Fruit fly (Drosophila melanogaster): Measurements from ENCODE around the gene Argk1.

Gene Argk1

dm6 chr3L:9064976-9065761, 658 bp downstream of the Argk1 start:
- TF ChIP-seq Ets96B (tag; optimal IDR thresholded peaks at IDR 0.05): peak; percentile 4
- no peak for TF ChIP-seq ss (GFP tag; optimal IDR thresholded peaks at IDR 0.05)
- peak; percentile 23 for TF ChIP-seq CG3032 (tag; optimal IDR thresholded peaks at IDR 0.05)
- peak; percentile 73 for TF ChIP-seq Hr4 (GFP tag; optimal IDR thresholded peaks at IDR 0.05)
- peak; percentile 46 for TF ChIP-seq pdm3 (GFP tag; optimal IDR thresholded peaks at IDR 0.05)
- TF ChIP-seq fd85E (GFP tag; optimal IDR thresholded peaks at IDR 0.05): no peak
- peak; percentile 62 for TF ChIP-seq Gug (GFP tag; IDR thresholded peaks at IDR 0.05)
- no peak for TF ChIP-seq CG10669 (GFP tag; optimal IDR thresholded peaks at IDR 0.05)
- TF ChIP-seq Ets21C (GFP tag; optimal IDR thresholded peaks at IDR 0.05): no peak
- no peak for TF ChIP-seq vri (GFP tag; optimal IDR thresholded peaks at IDR 0.05)
- peak; percentile 47 for TF ChIP-seq CG4318 (GFP tag; optimal IDR thresholded peaks at IDR 0.05)
- peak; percentile 60 for TF ChIP-seq OdsH (GFP tag; optimal IDR thresholded peaks at IDR 0.05)
- TF ChIP-seq Eip93F (GFP tag; optimal IDR thresholded peaks at IDR 0.05): no peak
- TF ChIP-seq dsx (GFP tag; optimal IDR thresholded peaks at IDR 0.05; ENCODE audit: poor library complexity, severe bottlenecking): no peak
- TF ChIP-seq fkh (GFP tag; optimal IDR thresholded peaks at IDR 0.05): no peak
- TF ChIP-seq CG11902 (GFP tag; optimal IDR thresholded peaks at IDR 0.05): no peak
- TF ChIP-seq CG9139 (GFP tag; optimal IDR thresholded peaks at IDR 0.05): no peak
- TF ChIP-seq CG34406 (GFP tag; optimal IDR thresholded peaks at IDR 0.05): peak; percentile 20
- TF ChIP-seq salr (GFP tag; optimal IDR thresholded peaks at IDR 0.05): peak in 1 of 2 experiments; percentile 77
- TF ChIP-seq fd59A (GFP tag; optimal IDR thresholded peaks at IDR 0.05): no peak
- peak; percentile 39 for TF ChIP-seq CG3919 (GFP tag; optimal IDR thresholded peaks at IDR 0.05)
- TF ChIP-seq CG15336 (GFP tag; IDR thresholded peaks at IDR 0.05): peak; percentile 80
- peak; percentile 74; the same call in 1 of the 2 replicates for TF ChIP-seq CG11294 (GFP tag; IDR thresholded peaks at IDR 0.05)
- TF ChIP-seq net (GFP tag; optimal IDR thresholded peaks at IDR 0.05): peak; percentile 41
- peak; percentile 34 for TF ChIP-seq topi (GFP tag; optimal IDR thresholded peaks at IDR 0.05)
- peak; percentile 16 for TF ChIP-seq CG31627 (GFP tag; optimal IDR thresholded peaks at IDR 0.05)
- peak; percentile 61; the same call in 1 of the 3 replicates for TF ChIP-seq CG6163 (GFP tag; IDR thresholded peaks at IDR 0.05)
- TF ChIP-seq CG8319 (GFP tag; optimal IDR thresholded peaks at IDR 0.05): no peak
- peak; percentile 22 for TF ChIP-seq Hr39 (GFP tag; optimal IDR thresholded peaks at IDR 0.05)
- no peak for TF ChIP-seq CG11762 (GFP tag; optimal IDR thresholded peaks at IDR 0.05; ENCODE audit: insufficient read depth)
- peak; percentile 18 for TF ChIP-seq CG8632 (GFP tag; optimal IDR thresholded peaks at IDR 0.05)
- peak; percentile 80 for TF ChIP-seq CG8119 (GFP tag; IDR thresholded peaks at IDR 0.05)
- TF ChIP-seq CG32006 (GFP tag; optimal IDR thresholded peaks at IDR 0.05): peak; percentile 71
- TF ChIP-seq eg (GFP tag; IDR thresholded peaks at IDR 0.05): peak; percentile 79
- TF ChIP-seq CG6792 (GFP tag; optimal IDR thresholded peaks at IDR 0.05): peak; percentile 8
- no peak for TF ChIP-seq Sox102F (GFP tag; optimal IDR thresholded peaks at IDR 0.05)
- peak; percentile 43 for TF ChIP-seq Eip75B (GFP tag; optimal IDR thresholded peaks at IDR 0.05)
- TF ChIP-seq Blimp-1 (GFP tag; optimal IDR thresholded peaks at IDR 0.05): no peak
- no peak for TF ChIP-seq spab (GFP tag; optimal IDR thresholded peaks at IDR 0.05)
- TF ChIP-seq CG10631 (GFP tag; optimal IDR thresholded peaks at IDR 0.05): peak; percentile 52
- peak; percentile 84 for TF ChIP-seq Eip78C (GFP tag)
- TF ChIP-seq cyc (GFP tag; optimal IDR thresholded peaks at IDR 0.05): no peak
- TF ChIP-seq acj6 (GFP tag; optimal IDR thresholded peaks at IDR 0.05): peak; percentile 41
- peak; percentile 52 for TF ChIP-seq Sox14 (GFP tag; optimal IDR thresholded peaks at IDR 0.05)
- TF ChIP-seq CG6276 (GFP tag; optimal IDR thresholded peaks at IDR 0.05): peak; percentile 70
- no peak for TF ChIP-seq CG6854 (GFP tag; optimal IDR thresholded peaks at IDR 0.05)
- TF ChIP-seq achi (GFP tag; optimal IDR thresholded peaks at IDR 0.05): peak; percentile 56
- TF ChIP-seq esn (GFP tag; optimal IDR thresholded peaks at IDR 0.05): peak; percentile 40
- TF ChIP-seq Hr38 (GFP tag; optimal IDR thresholded peaks at IDR 0.05): no peak
- peak; percentile 7 for TF ChIP-seq lz (GFP tag; optimal IDR thresholded peaks at IDR 0.05)

Data from whole organism, prepupa.